Fruit fly (Drosophila melanogaster) Kc167 (cell line): ENCODE data around the gene CG3528.

ENCODE experiments used
- Sin3A ChIP-seq: fragments of >200 bp; optimal IDR thresholded peaks from 2 replicates; lab custom pipeline; 2018; ENCODE audit warnings: missing external identifiers
- h ChIP-seq: fragments of >200 bp; optimal IDR thresholded peaks from 3 replicates; lab custom pipeline; 2018; ENCODE audit warnings: missing external identifiers
- insv ChIP-seq: fragments of >200 bp; optimal IDR thresholded peaks from 3 replicates; lab custom pipeline; 2018; ENCODE audit warnings: missing external identifiers
- ttk ChIP-seq: sonication (Bioruptor generic); optimal IDR thresholded peaks from 2 replicates; lab custom pipeline; 2017; ENCODE audit warnings: missing external identifiers

dm6 chr2L:2473842-2474386 is 43.9 kb downstream of the CG3528 start:
- no peak for TF ChIP-seq insv
- no peak for TF ChIP-seq ttk (lab: Kevin White, UChicago)
- TF ChIP-seq h (lab: Kevin White, UChicago) = no peak
- no peak for TF ChIP-seq Sin3A
